Worm (Caenorhabditis elegans) whole organism, midembryonic: Measurements from ENCODE around the gene twk-13.

Source experiments
- T22C8.4 ChIP-seq: fragments of 200-800 bp; sonication (Bioruptor generic); IDR thresholded peaks from 2 replicates; pipeline ENCODE4 v1.3.6; 2022; ENCODE audit warnings: missing genetic modification characterization, missing compliant biosample characterization
- cog-1 ChIP-seq: sonication (generic microtip); optimal IDR thresholded peaks from 2 replicates; lab custom pipeline; 2016; ENCODE audit warnings: missing genetic modification characterization, missing compliant biosample characterization
- flt-1 ChIP-seq: fragments of 200-800 bp; sonication (Bioruptor generic); IDR thresholded peaks from 2 replicates; pipeline ENCODE4 v1.3.6; 2022; ENCODE audit warnings: missing genetic modification characterization, missing compliant biosample characterization
- klf-2 ChIP-seq: fragments of 200-800 bp; sonication (Bioruptor generic); conservative IDR thresholded peaks from 2 replicates; pipeline ENCODE4 v1.3.6; 2022; ENCODE audit warnings: missing genetic modification reagents, missing genetic modification characterization, missing compliant biosample characterization
- med-1 ChIP-seq: sonication (generic microtip); optimal IDR thresholded peaks from 2 replicates; lab custom pipeline; 2017; ENCODE audit warnings: missing genetic modification characterization, mild to moderate bottlenecking, missing compliant biosample characterization, antibody characterized with exemption, missing genetic modification reagents; ENCODE audit not compliant: insufficient read depth
- ref-1 ChIP-seq: fragments of 200-800 bp; sonication (Bioruptor generic); conservative IDR thresholded peaks from 2 replicates; pipeline ENCODE4 v1.3.6; 2022; ENCODE audit warnings: missing genetic modification reagents, missing genetic modification characterization, missing compliant biosample characterization
- tab-1 ChIP-seq: fragments of 200-800 bp; sonication (Bioruptor generic); IDR thresholded peaks from 2 replicates; pipeline ENCODE4 v1.3.6; 2022; ENCODE audit warnings: missing genetic modification characterization, missing compliant biosample characterization
- ztf-23 ChIP-seq: fragments of 200-800 bp; sonication (Bioruptor generic); IDR thresholded peaks from 2 replicates; pipeline ENCODE4 v1.3.6; 2022; ENCODE audit warnings: missing genetic modification reagents, missing genetic modification characterization, missing compliant biosample characterization
- ztf-29 ChIP-seq: fragments of 200-800 bp; sonication (Bioruptor generic); IDR thresholded peaks from 2 replicates; pipeline ENCODE4 v1.3.6; 2022; ENCODE audit warnings: missing genetic modification reagents, missing genetic modification characterization, missing compliant biosample characterization

The twk-13 gene

DNA sequence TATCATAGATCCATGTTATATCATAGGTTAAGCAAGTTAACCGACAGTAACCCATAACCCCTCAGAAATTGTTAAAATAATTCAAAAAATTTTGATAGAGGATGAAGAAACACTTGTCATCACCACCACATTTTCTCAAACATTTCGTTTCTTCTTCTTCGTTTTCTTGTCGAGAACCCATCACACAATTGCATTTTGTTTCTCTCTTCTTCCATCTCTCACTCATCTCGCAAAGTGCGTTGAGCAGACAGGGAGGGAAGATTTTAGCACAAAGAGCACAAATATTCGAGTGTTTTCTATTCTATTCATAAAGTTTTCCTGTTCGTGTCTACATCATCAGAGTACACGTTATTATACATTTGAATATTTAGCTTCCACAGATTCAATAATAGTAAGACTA lies 23.4 kb downstream of the twk-13 start:
- TF ChIP-seq klf-2 (GFP tag; lab: Robert Waterston, UW) (no peak), flt-1 (GFP tag; lab: Robert Waterston, UW) (no peak), ztf-23 (no peak), T22C8.4 (GFP tag; lab: Robert Waterston, UW) (no peak), tab-1 (GFP tag; lab: Robert Waterston, UW) (no peak), ref-1 (GFP tag; lab: Robert Waterston, UW) (no peak), cog-1 (tag; lab: Kevin White, UChicago) (no peak), ztf-29 (GFP tag; lab: Robert Waterston, UW) (no peak), med-1 (GFP tag; lab: Kevin White, UChicago) (no peak)

DNA sequence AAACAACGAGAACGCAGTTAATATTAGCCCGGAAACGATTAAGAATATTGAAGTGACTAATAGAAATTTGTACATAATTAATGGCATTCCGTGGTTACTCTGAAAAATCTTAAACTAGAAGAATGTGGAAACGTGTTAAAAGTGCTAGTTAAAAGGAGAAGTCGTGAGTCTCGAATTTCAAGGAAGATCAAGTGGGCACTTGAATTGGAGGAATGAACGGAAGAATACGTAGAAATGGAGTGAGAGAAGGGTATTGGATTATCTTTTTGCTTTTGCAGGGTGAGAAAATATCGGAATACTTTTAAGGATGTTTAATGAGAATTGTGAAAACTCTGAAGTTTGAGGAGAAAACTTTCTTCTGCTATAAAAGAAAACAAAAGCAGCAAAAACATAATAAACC lies 27.5 kb downstream of the twk-13 start, which contains the start of gene hpo-30:
Gene hpo-30 (minus strand): TSS at position 101 of the 400 bp plus-strand sequence.
- no peak for TF ChIP-seq tab-1 (GFP tag; lab: Robert Waterston, UW)
- no peak for TF ChIP-seq ztf-29 (GFP tag; lab: Robert Waterston, UW)
- TF ChIP-seq klf-2 (GFP tag; lab: Robert Waterston, UW): no peak
- TF ChIP-seq med-1 (GFP tag; lab: Kevin White, UChicago): no peak

DNA sequence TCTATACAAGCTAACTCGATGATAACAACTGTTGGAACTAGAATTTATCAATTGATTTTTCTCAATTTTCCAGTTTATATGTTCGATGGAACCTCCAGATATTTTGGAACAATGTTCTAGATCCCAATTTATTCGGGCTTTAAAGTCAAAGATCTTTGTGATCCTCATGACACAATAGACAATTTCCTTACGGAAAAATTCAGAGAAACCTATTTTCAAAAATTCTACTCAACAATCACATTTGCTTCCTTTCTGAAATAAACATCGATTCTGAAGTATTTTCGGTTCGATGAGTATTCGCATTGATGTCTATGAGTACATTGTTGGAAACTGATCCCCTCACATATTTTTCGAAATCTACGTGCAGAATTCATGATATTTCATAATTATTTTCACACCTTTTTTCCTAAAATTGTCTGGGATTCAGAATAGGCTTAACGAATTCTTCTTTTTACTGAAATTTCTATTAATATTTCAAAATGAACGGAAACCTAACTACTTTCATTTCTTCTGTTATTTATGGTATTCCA lies 30.7 kb downstream of the twk-13 start, which contains the start of gene srg-45:
Gene srg-45 (plus strand): TSS at position 480 of the 530 bp plus-strand sequence.
- TF ChIP-seq flt-1 (GFP tag; lab: Robert Waterston, UW): no peak
- TF ChIP-seq T22C8.4 (GFP tag; lab: Robert Waterston, UW): no peak
- TF ChIP-seq cog-1 (tag; lab: Kevin White, UChicago): no peak
- no peak for TF ChIP-seq tab-1 (GFP tag; lab: Robert Waterston, UW)
- no peak for TF ChIP-seq ztf-23
- TF ChIP-seq klf-2 (GFP tag; lab: Robert Waterston, UW): no peak
- no peak for TF ChIP-seq med-1 (GFP tag; lab: Kevin White, UChicago)
- no peak for TF ChIP-seq ztf-29 (GFP tag; lab: Robert Waterston, UW)
- TF ChIP-seq ref-1 (GFP tag; lab: Robert Waterston, UW): no peak

DNA sequence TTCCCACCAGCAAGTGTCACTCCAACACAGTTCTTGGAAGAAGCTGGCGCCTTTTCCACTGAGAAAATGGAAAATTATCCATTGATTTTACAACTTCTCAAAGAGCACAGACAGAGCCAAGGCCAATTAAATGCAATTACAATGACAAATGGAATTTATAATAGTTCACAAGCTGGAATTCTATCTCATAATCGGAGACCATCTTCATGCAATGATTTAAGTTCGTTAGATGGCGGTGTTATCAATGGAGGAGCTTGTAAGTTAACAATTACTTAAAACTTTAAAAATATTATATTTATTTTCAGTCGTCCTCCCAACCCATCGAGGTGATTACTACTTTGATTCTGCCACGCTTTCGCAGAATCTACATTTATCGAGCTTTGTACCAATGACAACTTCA lies 32.1 kb downstream of the twk-13 start:
- TF ChIP-seq ztf-23: no peak
- no peak for TF ChIP-seq klf-2 (GFP tag; lab: Robert Waterston, UW)
- TF ChIP-seq T22C8.4 (GFP tag; lab: Robert Waterston, UW): no peak
- TF ChIP-seq ztf-29 (GFP tag; lab: Robert Waterston, UW): no peak
- no peak for TF ChIP-seq tab-1 (GFP tag; lab: Robert Waterston, UW)
- TF ChIP-seq ref-1 (GFP tag; lab: Robert Waterston, UW): no peak
- TF ChIP-seq cog-1 (tag; lab: Kevin White, UChicago): no peak
- no peak for TF ChIP-seq med-1 (GFP tag; lab: Kevin White, UChicago)
- TF ChIP-seq flt-1 (GFP tag; lab: Robert Waterston, UW): no peak

DNA sequence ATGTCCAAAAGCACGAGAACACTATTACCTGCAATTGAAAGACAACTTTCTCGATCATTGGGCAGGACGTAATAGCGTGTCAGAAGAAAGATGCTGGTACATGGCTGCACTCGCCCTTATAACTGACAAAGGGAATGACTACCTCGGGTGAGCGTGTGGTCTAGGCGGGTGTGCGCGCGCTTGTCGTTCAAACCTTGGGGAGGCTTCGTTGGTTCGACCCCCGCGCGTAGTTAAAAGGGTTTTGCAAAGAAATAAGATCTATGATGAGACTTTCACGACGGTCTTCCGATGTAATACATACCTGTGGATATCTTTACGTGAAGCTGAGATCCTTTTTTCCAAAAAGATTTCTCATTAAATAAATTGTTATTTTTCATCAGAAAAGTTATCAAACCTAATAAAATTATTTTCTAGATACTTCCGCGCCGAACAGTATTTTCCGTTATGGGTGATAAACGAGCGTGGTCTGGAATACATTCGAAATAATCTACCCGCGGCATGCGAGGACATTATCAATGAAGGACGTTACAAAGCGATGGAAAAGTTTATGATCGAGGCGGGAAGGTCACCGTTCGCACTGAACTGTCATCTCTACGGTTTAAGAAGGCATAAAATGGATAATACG lies 34.2 kb downstream of the twk-13 start:
- peak; percentile 100 for TF ChIP-seq flt-1 (GFP tag; lab: Robert Waterston, UW)
- TF ChIP-seq klf-2 (GFP tag; lab: Robert Waterston, UW): peak; percentile 100
- TF ChIP-seq tab-1 (GFP tag; lab: Robert Waterston, UW): peak; percentile 100
- TF ChIP-seq ref-1 (GFP tag; lab: Robert Waterston, UW): peak; percentile 100
- TF ChIP-seq ztf-29 (GFP tag; lab: Robert Waterston, UW): peak; percentile 100
- TF ChIP-seq T22C8.4 (GFP tag; lab: Robert Waterston, UW): peak; percentile 100
- peak; percentile 99 for TF ChIP-seq ztf-23
- TF ChIP-seq med-1 (GFP tag; lab: Kevin White, UChicago): peak; percentile 94
- TF ChIP-seq cog-1 (tag; lab: Kevin White, UChicago): peak; percentile 100

DNA sequence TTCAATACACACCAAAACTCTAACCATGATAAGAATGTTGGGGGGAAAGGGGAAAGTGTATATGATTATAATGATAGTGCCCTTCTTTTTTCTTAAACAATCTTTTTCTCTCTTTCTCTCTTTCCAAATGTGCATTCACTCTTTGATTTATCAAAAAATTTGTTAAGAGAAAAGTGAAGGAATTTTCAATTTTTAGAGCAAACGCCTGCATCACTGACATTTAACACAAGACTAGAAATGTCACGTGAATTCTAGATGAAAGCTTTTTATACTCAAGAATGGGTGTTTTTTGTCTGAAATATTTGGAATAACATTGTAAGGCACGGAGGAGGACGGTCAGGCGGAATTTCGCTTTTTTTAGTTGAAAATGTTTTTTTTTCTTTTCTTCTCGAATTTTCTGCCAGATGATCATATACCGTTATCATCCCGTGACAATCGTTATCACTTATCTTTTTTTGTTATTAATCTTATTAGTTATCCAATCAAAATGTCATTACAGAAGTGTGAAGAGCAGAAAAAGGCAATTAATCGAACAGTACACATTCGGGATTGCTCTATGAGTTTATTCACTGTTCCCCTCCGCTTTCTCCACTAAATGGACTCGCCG lies 35.7 kb downstream of the twk-13 start, which contains the start of the genes frm-7 and F55C5.17:
Gene frm-7 (plus strand): TSS at position 500 of the 607 bp plus-strand sequence.
Gene F55C5.17 (plus strand): TSS at position 557 of the 607 bp plus-strand sequence.
- TF ChIP-seq med-1 (GFP tag; lab: Kevin White, UChicago): no peak

DNA sequence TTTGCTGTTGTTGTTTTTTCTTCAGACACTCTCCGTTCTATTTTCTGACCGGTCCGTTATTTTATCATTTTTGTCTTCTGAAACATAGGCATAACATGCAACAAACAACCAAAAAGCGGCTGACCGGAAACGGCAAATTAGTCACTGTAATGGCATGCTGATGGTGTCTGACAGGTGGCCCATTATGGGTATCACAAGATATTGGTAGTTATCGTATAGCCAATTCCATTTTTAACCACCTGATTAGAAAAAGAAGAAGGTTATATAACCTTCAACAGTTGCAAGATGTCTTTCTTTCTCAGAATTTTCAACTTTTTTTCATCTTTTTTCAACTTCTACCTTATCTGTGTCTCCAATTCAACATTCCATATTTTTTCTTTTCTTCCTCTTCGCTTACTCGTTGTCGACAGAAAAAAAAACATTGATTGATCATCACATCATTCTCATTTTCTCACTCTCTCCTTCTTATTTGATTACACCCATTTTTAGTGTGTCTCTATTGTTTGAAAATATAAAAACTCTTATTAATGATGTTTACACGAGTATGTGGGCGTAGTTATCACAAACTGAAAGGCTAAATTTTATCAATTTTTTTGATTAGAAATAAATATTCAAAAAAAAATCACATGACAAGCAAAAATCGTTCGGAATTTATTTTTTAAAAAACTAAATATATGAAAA lies 36.9 kb downstream of the twk-13 start:
- no peak for TF ChIP-seq med-1 (GFP tag; lab: Kevin White, UChicago)
- no peak for TF ChIP-seq ztf-29 (GFP tag; lab: Robert Waterston, UW)

DNA sequence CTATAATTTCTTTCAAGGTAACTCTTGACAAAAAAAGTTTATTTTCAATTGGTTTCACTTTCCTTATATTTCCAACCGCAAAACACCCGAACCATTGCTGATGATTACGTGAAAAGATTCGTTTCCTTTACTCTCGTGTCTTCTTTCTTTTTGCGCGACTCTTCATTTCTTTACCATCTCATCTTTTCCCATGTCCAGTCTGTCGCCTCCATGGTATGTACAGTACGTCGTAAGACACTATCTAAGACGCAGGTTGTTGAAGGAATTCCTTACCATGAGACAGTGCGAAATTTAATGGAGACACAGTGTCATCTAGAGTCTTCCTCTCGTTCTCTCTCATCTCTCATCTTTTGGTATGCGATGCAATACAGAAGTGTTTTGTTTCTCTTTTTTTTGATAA lies 37.6 kb downstream of the twk-13 start:
- TF ChIP-seq med-1 (GFP tag; lab: Kevin White, UChicago) (no peak), flt-1 (GFP tag; lab: Robert Waterston, UW) (no peak), cog-1 (tag; lab: Kevin White, UChicago) (no peak), T22C8.4 (GFP tag; lab: Robert Waterston, UW) (no peak), klf-2 (GFP tag; lab: Robert Waterston, UW) (no peak), ztf-29 (GFP tag; lab: Robert Waterston, UW) (no peak), tab-1 (GFP tag; lab: Robert Waterston, UW) (no peak), ztf-23 (no peak), ref-1 (GFP tag; lab: Robert Waterston, UW) (no peak)
